Worm (Caenorhabditis elegans): ENCODE measurements around the gene kel-1.

Gene kel-1

DNA sequence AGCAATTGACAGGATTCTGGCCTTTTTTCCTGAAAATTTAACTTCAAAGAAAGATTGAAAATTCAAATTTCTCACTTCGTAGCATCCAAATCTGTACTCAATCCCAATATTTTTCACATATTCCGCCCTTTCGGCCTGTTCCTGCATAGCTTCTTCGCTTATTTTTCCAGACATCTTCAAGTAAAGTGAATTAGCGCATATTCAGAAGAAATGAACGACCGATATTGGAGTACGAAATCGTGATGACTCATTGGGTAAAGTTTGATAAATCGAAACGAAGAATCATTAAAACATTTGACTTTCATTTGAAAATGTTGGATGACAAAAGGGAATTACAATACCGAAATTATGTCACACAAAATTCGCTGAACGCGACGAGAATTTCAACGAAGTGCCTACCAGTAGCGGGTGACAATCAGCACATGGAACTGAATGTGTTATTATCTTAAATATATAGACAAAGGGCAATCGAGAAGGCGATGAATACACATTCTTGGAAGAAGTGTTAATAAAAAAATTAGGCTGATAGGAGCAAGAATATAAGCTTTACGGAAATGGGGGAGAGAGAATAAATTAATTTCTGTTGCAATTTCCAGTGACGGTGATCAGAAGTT lies 37.7 kb upstream of the kel-1 start, which contains the start of gene coa-7:
TSS of gene coa-7 (minus strand) at position 174 of the 614 bp plus-strand sequence.
- no peak for TF ChIP-seq aly-1 (tag; optimal IDR thresholded peaks at IDR 0.05)
- no peak for TF ChIP-seq hmbx-1 (tag; optimal IDR thresholded peaks at IDR 0.05)
- TF ChIP-seq ceh-36 (tag; optimal IDR thresholded peaks at IDR 0.05): no peak
- no peak for TF ChIP-seq tra-4 (tag; optimal IDR thresholded peaks at IDR 0.05)
- no peak for TF ChIP-seq B0310.2 (tag; optimal IDR thresholded peaks at IDR 0.05)
- no peak for TF ChIP-seq tbx-37 (GFP tag; conservative IDR thresholded peaks at IDR 0.05)
- no peak for TF ChIP-seq ama-1 (optimal IDR thresholded peaks at IDR 0.05)
- TF ChIP-seq tbx-11 (GFP tag; IDR thresholded peaks at IDR 0.05): no peak
- no peak for TF ChIP-seq hnd-1 (tag; optimal IDR thresholded peaks at IDR 0.05)
- TF ChIP-seq ceh-13 (GFP tag; optimal IDR thresholded peaks at IDR 0.05): no peak
- TF ChIP-seq ets-7 (tag; optimal IDR thresholded peaks at IDR 0.05): no peak
- no peak for TF ChIP-seq pes-1 (GFP tag; IDR thresholded peaks at IDR 0.05)
- no peak for TF ChIP-seq sea-1 (GFP tag; conservative IDR thresholded peaks at IDR 0.05)
- TF ChIP-seq flt-1 (GFP tag; IDR thresholded peaks at IDR 0.05): no peak
- no peak for TF ChIP-seq scrt-1 (GFP tag; IDR thresholded peaks at IDR 0.05)
- no peak for TF ChIP-seq F13C5.2 (tag; optimal IDR thresholded peaks at IDR 0.05)
- TF ChIP-seq hmg-4 (GFP tag; optimal IDR thresholded peaks at IDR 0.05): no peak

DNA sequence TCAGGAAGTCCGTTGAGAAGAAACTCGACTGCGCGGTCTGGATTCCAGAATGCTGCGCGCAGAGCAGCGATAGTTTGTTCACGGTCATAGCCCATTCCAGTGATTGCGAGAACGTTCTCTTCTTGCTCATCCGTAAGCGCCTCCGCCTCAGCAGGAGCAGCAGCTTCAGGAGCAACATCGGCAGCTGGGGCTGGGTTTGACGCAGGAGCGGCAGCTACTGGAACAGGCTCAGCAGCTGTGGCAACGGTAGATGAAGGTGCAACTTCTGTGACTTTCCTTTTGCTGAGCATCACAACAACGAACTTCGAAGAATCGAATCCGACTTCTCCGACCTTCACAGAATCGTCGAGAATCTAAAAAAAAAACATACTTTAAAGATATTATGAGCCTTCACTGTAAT lies 36.6 kb upstream of the kel-1 start:
- no peak for TF ChIP-seq ama-1 (optimal IDR thresholded peaks at IDR 0.05)
- no peak for TF ChIP-seq hmbx-1 (tag; optimal IDR thresholded peaks at IDR 0.05)
- no peak for TF ChIP-seq hmg-4 (GFP tag; optimal IDR thresholded peaks at IDR 0.05)
- no peak for TF ChIP-seq tra-4 (tag; optimal IDR thresholded peaks at IDR 0.05)
- TF ChIP-seq ceh-13 (GFP tag; optimal IDR thresholded peaks at IDR 0.05): no peak
- no peak for TF ChIP-seq ceh-36 (tag; optimal IDR thresholded peaks at IDR 0.05)
- TF ChIP-seq sea-1 (GFP tag; conservative IDR thresholded peaks at IDR 0.05): no peak
- TF ChIP-seq B0310.2 (tag; optimal IDR thresholded peaks at IDR 0.05): no peak
- no peak for TF ChIP-seq flt-1 (GFP tag; IDR thresholded peaks at IDR 0.05)

- TF ChIP-seq tbx-11 (GFP tag; IDR thresholded peaks at IDR 0.05) (no peak), ama-1 (optimal IDR thresholded peaks at IDR 0.05) (no peak), aly-1 (tag; optimal IDR thresholded peaks at IDR 0.05) (no peak), tra-4 (tag; optimal IDR thresholded peaks at IDR 0.05) (no peak), pes-1 (GFP tag; IDR thresholded peaks at IDR 0.05) (no peak), hnd-1 (tag; optimal IDR thresholded peaks at IDR 0.05) (no peak), B0310.2 (tag; optimal IDR thresholded peaks at IDR 0.05) (no peak), hmg-4 (GFP tag; optimal IDR thresholded peaks at IDR 0.05) (no peak), sea-1 (GFP tag; conservative IDR thresholded peaks at IDR 0.05) (no peak)
Observed at ce11 chrII:11652679-11653174, 36.0 kb upstream of the kel-1 start, which contains the start of the genes rad-23 and rpn-12. Gene rad-23 (minus strand): TSS chrII:11652729. Gene rpn-12 (plus strand): TSS chrII:11653124.

- TF ChIP-seq flt-1 (GFP tag; IDR thresholded peaks at IDR 0.05) (no peak), hmbx-1 (tag; optimal IDR thresholded peaks at IDR 0.05) (no peak), tra-4 (tag; optimal IDR thresholded peaks at IDR 0.05) (no peak), sea-1 (GFP tag; conservative IDR thresholded peaks at IDR 0.05) (no peak), F13C5.2 (tag; optimal IDR thresholded peaks at IDR 0.05) (no peak), tbx-11 (GFP tag; IDR thresholded peaks at IDR 0.05) (no peak), scrt-1 (GFP tag; IDR thresholded peaks at IDR 0.05) (no peak), pes-1 (GFP tag; IDR thresholded peaks at IDR 0.05) (no peak), hmg-4 (GFP tag; optimal IDR thresholded peaks at IDR 0.05) (no peak), aly-1 (tag; optimal IDR thresholded peaks at IDR 0.05) (no peak), B0310.2 (tag; optimal IDR thresholded peaks at IDR 0.05) (no peak), ets-7 (tag; optimal IDR thresholded peaks at IDR 0.05) (no peak), ceh-13 (GFP tag; optimal IDR thresholded peaks at IDR 0.05) (no peak), tbx-37 (GFP tag; conservative IDR thresholded peaks at IDR 0.05) (no peak), hnd-1 (tag; optimal IDR thresholded peaks at IDR 0.05) (no peak), ceh-36 (tag; optimal IDR thresholded peaks at IDR 0.05) (no peak), ama-1 (optimal IDR thresholded peaks at IDR 0.05) (no peak)
Observed at ce11 chrII:11657079-11657478, 31.7 kb upstream of the kel-1 start, which contains the start of gene nep-1. Gene nep-1 (minus strand): TSS chrII:11657179.

- TF ChIP-seq hmg-4 (GFP tag; optimal IDR thresholded peaks at IDR 0.05): no peak
- no peak for TF ChIP-seq ceh-13 (GFP tag; optimal IDR thresholded peaks at IDR 0.05)
- no peak for TF ChIP-seq tra-4 (tag; optimal IDR thresholded peaks at IDR 0.05)
- no peak for TF ChIP-seq hmbx-1 (tag; optimal IDR thresholded peaks at IDR 0.05)
Observed at ce11 chrII:11658854-11659253, 29.9 kb upstream of the kel-1 start.

- TF ChIP-seq F13C5.2 (tag; optimal IDR thresholded peaks at IDR 0.05) (peak; percentile 39), flt-1 (GFP tag; IDR thresholded peaks at IDR 0.05) (0 out of 2 replicates have a peak, but pooled peaks have one; percentile 48), aly-1 (tag; optimal IDR thresholded peaks at IDR 0.05) (no peak)
Observed at ce11 chrII:11675877-11676473, 12.8 kb upstream of the kel-1 start, which contains the start of the genes trr-1 and C47D12.2. Gene trr-1 (minus strand): TSS chrII:11675927. Gene C47D12.2 (plus strand): TSS chrII:11676306.

ce11 chrII:11680220-11680619 lies 8.5 kb upstream of the kel-1 start:
- TF ChIP-seq ceh-36 (tag; optimal IDR thresholded peaks at IDR 0.05): no peak
- TF ChIP-seq hmg-4 (GFP tag; optimal IDR thresholded peaks at IDR 0.05): no peak
- no peak for TF ChIP-seq sea-1 (GFP tag; conservative IDR thresholded peaks at IDR 0.05)
- no peak for TF ChIP-seq ceh-13 (GFP tag; optimal IDR thresholded peaks at IDR 0.05)
- TF ChIP-seq tbx-11 (GFP tag; IDR thresholded peaks at IDR 0.05): no peak
- no peak for TF ChIP-seq F13C5.2 (tag; optimal IDR thresholded peaks at IDR 0.05)
- no peak for TF ChIP-seq scrt-1 (GFP tag; IDR thresholded peaks at IDR 0.05)
- no peak for TF ChIP-seq ets-7 (tag; optimal IDR thresholded peaks at IDR 0.05)
